Fruit fly (Drosophila melanogaster): Measurements from ENCODE around the gene CG8119.
A peak's percentile ranks its signal among the peaks of the same experiment; 100 is the strongest.

The CG8119 gene

DNA sequence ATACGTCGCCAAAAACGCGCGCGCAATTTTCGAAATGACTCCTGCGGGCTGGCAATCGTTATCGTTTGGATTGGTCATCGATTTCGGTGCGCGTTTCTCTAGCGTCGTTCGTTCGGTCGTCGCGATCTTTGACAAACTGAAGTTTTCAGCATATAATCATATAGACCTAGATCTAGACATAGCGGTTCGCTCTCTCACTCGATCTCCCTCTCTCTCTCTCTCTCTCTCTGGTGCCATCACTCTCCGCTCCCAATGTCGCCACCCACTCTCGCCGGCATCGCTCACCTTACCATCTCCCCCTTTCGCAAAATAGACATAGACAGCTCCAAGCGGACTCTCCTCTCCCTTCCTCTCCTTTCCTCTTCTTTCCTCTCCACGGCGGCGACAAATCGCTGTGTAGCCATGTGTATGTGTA lies 29.1 kb upstream of the CG8119 start, which contains the start of gene sog:
Gene sog (minus strand): TSS at position 122 of the 415 bp plus-strand sequence.
- TF ChIP-seq Sp1 (GFP tag; optimal IDR thresholded peaks at IDR 0.05) (no peak), Dif (GFP tag; optimal IDR thresholded peaks at IDR 0.05; ENCODE audit: partially characterized antibody) (peak; percentile 28)

DNA sequence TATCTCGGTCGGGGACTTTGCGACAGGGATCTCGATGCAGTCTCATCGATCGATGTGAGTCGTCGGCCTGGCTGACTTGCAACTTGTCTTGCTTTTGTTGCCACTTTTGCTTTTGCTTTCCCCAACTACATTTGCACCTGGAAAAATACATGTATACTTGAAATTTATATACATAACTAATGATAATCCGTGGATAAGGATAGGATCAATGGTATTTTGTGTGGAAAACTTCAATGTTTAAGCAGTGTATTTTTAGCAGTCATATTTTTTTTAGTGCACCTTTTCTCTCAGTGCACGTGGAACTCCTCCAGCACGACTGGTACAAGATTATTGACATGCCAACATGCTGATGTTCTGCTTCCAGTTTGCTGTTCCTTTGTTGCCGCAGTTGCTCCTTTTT lies 23.4 kb upstream of the CG8119 start:
- TF ChIP-seq woc (GFP tag; optimal IDR thresholded peaks at IDR 0.05) = no peak
- no peak for TF ChIP-seq GATAd (GFP tag; optimal IDR thresholded peaks at IDR 0.05)
- no peak for TF ChIP-seq foxo (GFP tag; optimal IDR thresholded peaks at IDR 0.05)
- no peak for TF ChIP-seq Dif (GFP tag; optimal IDR thresholded peaks at IDR 0.05; ENCODE audit: partially characterized antibody)
- no peak for TF ChIP-seq dsf (GFP tag; optimal IDR thresholded peaks at IDR 0.05; ENCODE audit: borderline replicate concordance)
- TF ChIP-seq h (GFP tag; optimal IDR thresholded peaks at IDR 0.05) = no peak
- TF ChIP-seq pan (optimal IDR thresholded peaks at IDR 0.05) = no peak

- TF ChIP-seq h (GFP tag; optimal IDR thresholded peaks at IDR 0.05) (peak; percentile 14), tai (GFP tag; optimal IDR thresholded peaks at IDR 0.05) (no peak), psq (GFP tag; optimal IDR thresholded peaks at IDR 0.05) (peak; percentile 19), OdsH (GFP tag; optimal IDR thresholded peaks at IDR 0.05) (peak; percentile 8), sv (GFP tag; optimal IDR thresholded peaks at IDR 0.05) (no peak), Hnf4 (GFP tag; optimal IDR thresholded peaks at IDR 0.05) (peak; percentile 25), Sp1 (GFP tag; optimal IDR thresholded peaks at IDR 0.05) (peak; percentile 7), foxo (GFP tag; optimal IDR thresholded peaks at IDR 0.05) (no peak), Hr83 (GFP tag; optimal IDR thresholded peaks at IDR 0.05; ENCODE audit: poor library complexity, severe bottlenecking) (no peak), rgr (GFP tag; optimal IDR thresholded peaks at IDR 0.05) (peak; percentile 53), CrebA (GFP tag; optimal IDR thresholded peaks at IDR 0.05; ENCODE audit: borderline replicate concordance) (no peak)
These were observed 22.5 kb upstream of the CG8119 start for dm6 chrX:15639929-15640328.

dm6 chrX:15642056-15642455 lies 20.3 kb upstream of the CG8119 start:
- peak; percentile 47 for TF ChIP-seq dmrt93B (GFP tag; optimal IDR thresholded peaks at IDR 0.05)
- TF ChIP-seq brk (GFP tag; optimal IDR thresholded peaks at IDR 0.05) = no peak
- TF ChIP-seq CrebA (GFP tag; optimal IDR thresholded peaks at IDR 0.05; ENCODE audit: borderline replicate concordance) = no peak
- no peak for TF ChIP-seq sv (GFP tag; optimal IDR thresholded peaks at IDR 0.05)
- TF ChIP-seq dl (GFP tag; optimal IDR thresholded peaks at IDR 0.05; ENCODE audit: insufficient read depth in 1 of 2, partially characterized antibody in 2 of 2) = no peak
- no peak for TF ChIP-seq dsf (GFP tag; optimal IDR thresholded peaks at IDR 0.05; ENCODE audit: borderline replicate concordance)
- TF ChIP-seq fru (GFP tag; optimal IDR thresholded peaks at IDR 0.05) = peak; percentile 64
- no peak for TF ChIP-seq jim (GFP tag; optimal IDR thresholded peaks at IDR 0.05)
- peak; percentile 78 for TF ChIP-seq Sp1 (GFP tag; optimal IDR thresholded peaks at IDR 0.05)
- TF ChIP-seq rgr (GFP tag; optimal IDR thresholded peaks at IDR 0.05) = peak; percentile 42
- TF ChIP-seq h (GFP tag; optimal IDR thresholded peaks at IDR 0.05) = peak; percentile 60
- peak; percentile 21 for TF ChIP-seq br (GFP tag; optimal IDR thresholded peaks at IDR 0.05)
- peak; percentile 22 for TF ChIP-seq Hnf4 (GFP tag; optimal IDR thresholded peaks at IDR 0.05)
- TF ChIP-seq OdsH (GFP tag; optimal IDR thresholded peaks at IDR 0.05) = peak; percentile 62
- TF ChIP-seq foxo (GFP tag; optimal IDR thresholded peaks at IDR 0.05) = peak in 1 of 2 experiments; percentile 67
- TF ChIP-seq HLH106 (tag; optimal IDR thresholded peaks at IDR 0.05) = peak; percentile 80
- peak; percentile 65 for TF ChIP-seq woc (GFP tag; optimal IDR thresholded peaks at IDR 0.05)
- TF ChIP-seq pan (optimal IDR thresholded peaks at IDR 0.05) = no peak
- TF ChIP-seq usp (GFP tag; optimal IDR thresholded peaks at IDR 0.05) = no peak
- peak; percentile 48 for TF ChIP-seq ey (GFP tag; optimal IDR thresholded peaks at IDR 0.05)
- TF ChIP-seq Dif (GFP tag; optimal IDR thresholded peaks at IDR 0.05; ENCODE audit: partially characterized antibody) = no peak
- TF ChIP-seq psq (GFP tag; optimal IDR thresholded peaks at IDR 0.05) = peak; percentile 43

DNA sequence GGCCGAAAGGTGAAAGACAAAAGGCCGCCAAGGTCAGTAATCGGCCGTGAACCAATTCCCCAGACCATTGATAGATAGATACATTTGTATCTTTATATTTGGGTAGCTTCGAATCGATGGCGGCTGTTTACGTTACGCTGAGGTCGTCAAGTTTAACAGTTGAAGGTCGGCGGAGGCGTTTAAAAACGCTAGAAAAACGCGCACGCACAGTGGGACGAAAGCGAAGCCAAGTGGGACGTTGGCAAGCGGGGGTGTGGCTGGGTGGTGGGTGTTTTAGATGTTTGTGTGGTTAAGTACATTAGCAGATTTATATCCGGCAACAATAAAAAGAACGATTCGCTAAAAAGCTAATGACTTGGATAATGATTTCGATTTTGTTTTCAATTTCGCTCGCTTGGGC lies 19.2 kb upstream of the CG8119 start:
- no peak for TF ChIP-seq OdsH (GFP tag; optimal IDR thresholded peaks at IDR 0.05)
- no peak for TF ChIP-seq GATAd (GFP tag; optimal IDR thresholded peaks at IDR 0.05)
- no peak for TF ChIP-seq woc (GFP tag; optimal IDR thresholded peaks at IDR 0.05)
- no peak for TF ChIP-seq sv (GFP tag; optimal IDR thresholded peaks at IDR 0.05)
- TF ChIP-seq Hnf4 (GFP tag; optimal IDR thresholded peaks at IDR 0.05) = no peak
- TF ChIP-seq psq (GFP tag; optimal IDR thresholded peaks at IDR 0.05) = no peak
- TF ChIP-seq CG32264 (GFP tag; optimal IDR thresholded peaks at IDR 0.05) = no peak
- no peak for TF ChIP-seq Mio (GFP tag; optimal IDR thresholded peaks at IDR 0.05)
- no peak for TF ChIP-seq tai (GFP tag; optimal IDR thresholded peaks at IDR 0.05)
- TF ChIP-seq usp (GFP tag; optimal IDR thresholded peaks at IDR 0.05) = no peak
- no peak for TF ChIP-seq Dfd (GFP tag; optimal IDR thresholded peaks at IDR 0.05)
- no peak for TF ChIP-seq lola (GFP tag; optimal IDR thresholded peaks at IDR 0.05)
- no peak for TF ChIP-seq sage (GFP tag; optimal IDR thresholded peaks at IDR 0.05)
- TF ChIP-seq h (GFP tag; optimal IDR thresholded peaks at IDR 0.05) = no peak
- TF ChIP-seq jim (GFP tag; optimal IDR thresholded peaks at IDR 0.05) = no peak
- TF ChIP-seq CG9705 (GFP tag; optimal IDR thresholded peaks at IDR 0.05) = no peak
- TF ChIP-seq Abd-B (GFP tag; optimal IDR thresholded peaks at IDR 0.05) = no peak
- no peak for TF ChIP-seq Dif (GFP tag; optimal IDR thresholded peaks at IDR 0.05; ENCODE audit: partially characterized antibody)
